Fruit fly (Drosophila melanogaster) whole organism, embryonic: ENCODE measurements around the gene Gpo3.

ENCODE experiments used
- Atf-2 ChIP-seq: fragments of 200-800 bp; sonication (Bioruptor generic); optimal IDR thresholded peaks from 2 replicates; lab custom pipeline; 2016; ENCODE audit warnings: missing biosample characterization, missing genetic modification characterization
- B-H1 ChIP-seq: fragments of 200-800 bp; sonication (Bioruptor generic); IDR thresholded peaks from 3 replicates; pipeline ENCODE4 v1.3.6; 2022; ENCODE audit warnings: missing biosample characterization, missing genetic modification characterization
- CG10543 ChIP-seq: fragments of 200-800 bp; sonication (Bioruptor generic); optimal IDR thresholded peaks from 3 replicates; lab custom pipeline; 2017; ENCODE audit warnings: missing biosample characterization, mild to moderate bottlenecking, missing genetic modification characterization, moderate library complexity
- CG10565 ChIP-seq: fragments of 200-800 bp; sonication (Bioruptor generic); optimal IDR thresholded peaks from 3 replicates; lab custom pipeline; 2016; ENCODE audit warnings: missing biosample characterization, mild to moderate bottlenecking, missing genetic modification characterization
- CG10654 ChIP-seq: fragments of 200-800 bp; sonication (Bioruptor generic); optimal IDR thresholded peaks from 2 replicates; lab custom pipeline; 2016; ENCODE audit warnings: missing biosample characterization, missing genetic modification characterization
- CG11560 ChIP-seq: fragments of 200-800 bp; sonication (Bioruptor generic); IDR thresholded peaks from 3 replicates; pipeline ENCODE4 v1.3.6; 2022; ENCODE audit warnings: missing biosample characterization, missing genetic modification characterization
- CG12219 ChIP-seq: fragments of 200-800 bp; sonication (Bioruptor generic); optimal IDR thresholded peaks from 3 replicates; lab custom pipeline; 2018; ENCODE audit warnings: missing biosample characterization, mild to moderate bottlenecking, missing genetic modification characterization
- CG12236 ChIP-seq: fragments of 200-800 bp; sonication (Bioruptor generic); optimal IDR thresholded peaks from 2 replicates; lab custom pipeline; 2016; ENCODE audit warnings: missing biosample characterization, missing genetic modification characterization
- CG12744 ChIP-seq: fragments of 200-800 bp; sonication (Bioruptor generic); optimal IDR thresholded peaks from 2 replicates; lab custom pipeline; 2016; ENCODE audit warnings: missing biosample characterization, missing genetic modification characterization
- CG13296 ChIP-seq: fragments of 200-800 bp; sonication (Bioruptor generic); optimal IDR thresholded peaks from 3 replicates; lab custom pipeline; 2018; ENCODE audit warnings: missing biosample characterization, mild to moderate bottlenecking, missing genetic modification characterization
- CG15269 ChIP-seq: fragments of 200-800 bp; sonication (Bioruptor generic); optimal IDR thresholded peaks from 2 replicates; lab custom pipeline; 2018; ENCODE audit warnings: missing biosample characterization, mild to moderate bottlenecking, missing genetic modification characterization, moderate library complexity
- CG1647 ChIP-seq: fragments of 200-800 bp; sonication (Bioruptor generic); optimal IDR thresholded peaks from 3 replicates; lab custom pipeline; 2016; ENCODE audit warnings: missing biosample characterization, missing genetic modification characterization
- CG18011 ChIP-seq: fragments of 200-800 bp; sonication (Bioruptor generic); optimal IDR thresholded peaks from 2 replicates; lab custom pipeline; 2017; ENCODE audit warnings: missing biosample characterization, missing genetic modification characterization, mild to moderate bottlenecking, moderate library complexity, missing genotype
- CG18599 ChIP-seq: fragments of 200-800 bp; sonication (Bioruptor generic); optimal IDR thresholded peaks from 3 replicates; lab custom pipeline; 2017; ENCODE audit warnings: missing biosample characterization, missing genetic modification characterization, mild to moderate bottlenecking, moderate library complexity, missing genetic modification reagents
- CG2199 ChIP-seq: fragments of 200-800 bp; sonication (Bioruptor generic); IDR thresholded peaks from 3 replicates; pipeline ENCODE4 v1.3.6; 2022; ENCODE audit warnings: missing biosample characterization, missing genetic modification characterization
- CG2678 ChIP-seq: fragments of 200-800 bp; sonication (Bioruptor generic); optimal IDR thresholded peaks from 3 replicates; lab custom pipeline; 2019; ENCODE audit warnings: missing biosample characterization, mild to moderate bottlenecking, missing genetic modification characterization, moderate library complexity
- CG34224 ChIP-seq: fragments of 200-800 bp; sonication (Bioruptor generic); IDR thresholded peaks from 3 replicates; pipeline ENCODE4 v1.3.6; 2022; ENCODE audit warnings: missing biosample characterization, missing genetic modification characterization; ENCODE audit not compliant: partially characterized antibody
- CG4424 ChIP-seq: fragments of 200-800 bp; sonication (Bioruptor generic); optimal IDR thresholded peaks from 3 replicates; lab custom pipeline; 2016; ENCODE audit warnings: missing biosample characterization, missing genetic modification characterization
- CG5180 ChIP-seq: fragments of 200-800 bp; sonication (Bioruptor generic); optimal IDR thresholded peaks from 3 replicates; lab custom pipeline; 2017; ENCODE audit warnings: missing biosample characterization, missing genetic modification characterization, mild to moderate bottlenecking, moderate library complexity, missing genetic modification reagents
- CG6683 ChIP-seq: fragments of 200-800 bp; sonication (Bioruptor generic); optimal IDR thresholded peaks from 2 replicates; lab custom pipeline; 2017; ENCODE audit warnings: missing biosample characterization, mild to moderate bottlenecking, missing genetic modification characterization, missing genetic modification reagents
- CG8281 ChIP-seq: fragments of 200-800 bp; sonication (Bioruptor generic); optimal IDR thresholded peaks from 2 replicates; lab custom pipeline; 2018; ENCODE audit warnings: missing biosample characterization, mild to moderate bottlenecking, missing genetic modification characterization, moderate library complexity
- CG8388 ChIP-seq: fragments of 200-800 bp; sonication (Bioruptor generic); optimal IDR thresholded peaks from 2 replicates; lab custom pipeline; 2019; ENCODE audit warnings: missing biosample characterization, mild to moderate bottlenecking, missing genetic modification characterization, moderate library complexity
- CG9609 ChIP-seq: fragments of 200-800 bp; sonication (Bioruptor generic); optimal IDR thresholded peaks from 3 replicates; lab custom pipeline; 2016; ENCODE audit warnings: missing biosample characterization, missing genetic modification characterization
- Doc3 ChIP-seq: fragments of 200-800 bp; sonication (Bioruptor generic); IDR thresholded peaks from 3 replicates; pipeline ENCODE4 v1.3.6; 2022; ENCODE audit warnings: missing biosample characterization, missing genetic modification characterization; ENCODE audit not compliant: partially characterized antibody
- E2f1 ChIP-seq: fragments of 200-800 bp; sonication (Bioruptor generic); IDR thresholded peaks from 2 replicates; pipeline ENCODE4 v1.3.6; 2022; ENCODE audit warnings: missing biosample characterization, missing genetic modification characterization
- Ets97D ChIP-seq: fragments of 200-800 bp; sonication (Bioruptor generic); optimal IDR thresholded peaks from 3 replicates; lab custom pipeline; 2016; ENCODE audit warnings: missing biosample characterization, missing genetic modification characterization
- Hmx ChIP-seq: fragments of 200-800 bp; sonication (Bioruptor generic); optimal IDR thresholded peaks from 2 replicates; lab custom pipeline; 2016; ENCODE audit warnings: missing biosample characterization, missing genetic modification characterization
- Hr3 ChIP-seq: fragments of 200-800 bp; sonication (Bioruptor generic); optimal IDR thresholded peaks from 3 replicates; lab custom pipeline; 2016; ENCODE audit warnings: missing biosample characterization, missing genetic modification characterization
- Hr78 ChIP-seq, 2 experiments: fragments of 200-800 bp in 1 of 2; fragments of >200 bp in 1 of 2; sonication (Bioruptor generic) in 1 of 2; optimal IDR thresholded peaks; 2 replicates each; lab custom pipeline; 2017 to 2019; ENCODE audit warnings: missing biosample characterization in 2 of 2, missing genetic modification characterization in 2 of 2, mild to moderate bottlenecking in 1 of 2, moderate library complexity in 1 of 2
- Lhr ChIP-seq: fragments of 200-800 bp; sonication (Bioruptor generic); optimal IDR thresholded peaks from 3 replicates; lab custom pipeline; 2017; ENCODE audit warnings: mild to moderate bottlenecking, missing biosample characterization, missing genetic modification reagents, missing genetic modification characterization
- MESR4 ChIP-seq: fragments of 200-800 bp; sonication (Bioruptor generic); optimal IDR thresholded peaks from 2 replicates; lab custom pipeline; 2018; ENCODE audit warnings: missing biosample characterization, mild to moderate bottlenecking, missing genetic modification characterization, moderate library complexity
- Mad ChIP-seq: fragments of 200-800 bp; sonication (Bioruptor generic); optimal IDR thresholded peaks from 2 replicates; lab custom pipeline; 2016; ENCODE audit warnings: missing biosample characterization, missing genetic modification characterization
- Med ChIP-seq: fragments of 200-800 bp; sonication (Bioruptor generic); peaks from one replicate; lab custom pipeline; 2016; ENCODE audit warnings: missing biosample characterization, missing genetic modification characterization, mild to moderate bottlenecking, inconsistent platforms, moderate library complexity
- Oaz ChIP-seq: fragments of 200-800 bp; sonication (Bioruptor generic); IDR thresholded peaks from 2 replicates; pipeline ENCODE4 v1.3.6; 2022; ENCODE audit warnings: missing biosample characterization, missing genetic modification characterization
- Trl ChIP-seq, 3 experiments: fragments of >200 bp in 2 of 3; fragments of 200-800 bp in 1 of 3; sonication (Bioruptor generic) in 1 of 3; optimal IDR thresholded peaks; 2 replicates in 1 of 3; 3 replicates in 2 of 3; lab custom pipeline; 2016 to 2017; ENCODE audit warnings: missing biosample characterization in 1 of 3, missing genetic modification characterization in 1 of 3
- bsh ChIP-seq, 2 experiments: fragments of 200-800 bp; sonication (Bioruptor generic); optimal IDR thresholded peaks; 2 replicates each; lab custom pipeline; 2017 to 2018; ENCODE audit warnings: mild to moderate bottlenecking in 2 of 2, missing biosample characterization in 2 of 2, missing genetic modification characterization in 2 of 2, moderate library complexity in 1 of 2
- cato ChIP-seq: fragments of 200-800 bp; sonication (Bioruptor generic); optimal IDR thresholded peaks from 2 replicates; lab custom pipeline; 2016; ENCODE audit warnings: missing biosample characterization, missing genetic modification characterization, borderline replicate concordance
- cg ChIP-seq: fragments of 200-800 bp; sonication (Bioruptor generic); optimal IDR thresholded peaks from 3 replicates; lab custom pipeline; 2019; ENCODE audit warnings: missing biosample characterization, mild to moderate bottlenecking, missing genetic modification characterization, moderate library complexity
- chn ChIP-seq: fragments of 200-800 bp; sonication (Bioruptor generic); optimal IDR thresholded peaks from 2 replicates; lab custom pipeline; 2016; ENCODE audit warnings: missing biosample characterization, missing genetic modification characterization
- crp ChIP-seq, 2 experiments: fragments of 200-800 bp; sonication (Bioruptor generic); optimal IDR thresholded peaks; 2 replicates in 1 of 2; 3 replicates in 1 of 2; lab custom pipeline; 2017; ENCODE audit warnings: missing biosample characterization in 2 of 2, missing genetic modification characterization in 2 of 2, mild to moderate bottlenecking in 1 of 2, moderate library complexity in 1 of 2
- ham ChIP-seq: fragments of 200-800 bp; sonication (Bioruptor generic); IDR thresholded peaks from 2 replicates; pipeline ENCODE4 v1.3.6; 2022; ENCODE audit warnings: missing biosample characterization, missing genetic modification characterization
- hkb ChIP-seq, 2 experiments: fragments of 200-800 bp in 1 of 2; fragments of >200 bp in 1 of 2; sonication (Bioruptor generic) in 1 of 2; IDR thresholded peaks in 1 of 2; optimal IDR thresholded peaks in 1 of 2; 2 replicates each; pipeline versions ENCODE4 v1.3.6 to Lab custom; 2017 to 2022; ENCODE audit warnings: missing biosample characterization in 1 of 2, missing genetic modification characterization in 1 of 2
- lmd ChIP-seq: fragments of 200-800 bp; sonication (Bioruptor generic); IDR thresholded peaks from 2 replicates; pipeline ENCODE4 v1.3.6; 2022; ENCODE audit warnings: missing biosample characterization, missing genetic modification characterization
- pita ChIP-seq: fragments of 200-800 bp; sonication (Bioruptor generic); optimal IDR thresholded peaks from 2 replicates; lab custom pipeline; 2017; ENCODE audit warnings: missing biosample characterization, mild to moderate bottlenecking, missing genetic modification characterization
- rib ChIP-seq: fragments of 200-800 bp; sonication (Bioruptor generic); IDR thresholded peaks from 2 replicates; pipeline ENCODE4 v1.3.6; 2022; ENCODE audit warnings: missing biosample characterization, missing genetic modification characterization
- vvl ChIP-seq: fragments of 200-800 bp; sonication (Bioruptor generic); IDR thresholded peaks from 2 replicates; pipeline ENCODE4 v1.3.6; 2022; ENCODE audit warnings: missing biosample characterization, missing genetic modification characterization
- zen2 ChIP-seq: fragments of 200-800 bp; sonication (Bioruptor generic); IDR thresholded peaks from 3 replicates; pipeline ENCODE4 v1.3.6; 2022; ENCODE audit warnings: missing biosample characterization, missing genetic modification characterization; ENCODE audit not compliant: partially characterized antibody

The Gpo3 gene

DNA sequence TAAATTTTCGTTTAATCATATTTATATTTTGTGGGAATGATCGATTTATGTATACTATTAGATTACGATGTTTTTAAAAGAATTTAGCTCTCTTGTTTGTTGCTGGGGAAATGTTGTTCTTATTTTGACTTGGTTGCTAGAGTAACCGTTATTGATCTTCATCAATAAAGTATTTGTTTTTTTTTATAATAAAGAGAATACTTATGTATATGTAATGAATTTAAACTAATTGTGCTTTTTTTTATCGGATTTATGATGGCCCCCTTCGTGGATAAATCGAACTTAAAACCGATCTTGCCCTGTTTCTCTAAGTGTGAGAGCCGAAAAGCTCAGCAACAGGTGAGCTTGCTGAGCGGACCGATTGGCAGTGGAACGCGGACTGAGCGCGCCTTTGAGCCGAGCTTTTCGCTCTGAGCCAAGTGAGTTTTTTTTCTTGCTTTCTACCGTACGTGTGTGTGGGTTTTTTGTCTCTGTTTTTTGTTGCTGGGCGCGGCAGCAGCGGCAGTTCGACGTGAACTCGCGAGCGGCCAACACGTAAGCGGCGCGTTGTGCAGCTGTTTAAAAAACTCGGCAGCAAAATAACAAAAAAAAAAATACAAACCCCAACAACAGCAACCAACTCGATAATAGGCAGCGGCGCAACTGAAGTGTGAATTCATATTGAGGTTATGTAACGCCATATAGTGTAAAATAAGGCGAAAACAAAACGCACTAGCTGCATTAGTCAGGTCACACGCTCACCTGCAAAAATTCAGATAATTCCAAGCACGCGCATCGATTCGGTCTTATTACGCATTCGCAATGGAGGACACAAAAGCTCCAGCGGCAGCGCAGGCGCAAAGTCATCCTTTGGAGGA, 42.8 kb upstream of the Gpo3 start, which contains the start of gene CG18507 (continued):
- TF ChIP-seq Trl (optimal IDR thresholded peaks at IDR 0.05; lab: Kevin White, UChicago) (peak; percentile 29 to 36), Trl (GFP tag; optimal IDR thresholded peaks at IDR 0.05; lab: Kevin White, UChicago) (no peak), CG12236 (GFP tag; lab: Kevin White, UChicago) (no peak), hkb (optimal IDR thresholded peaks at IDR 0.05; lab: Kevin White, UChicago) (no peak), hkb (GFP tag; IDR thresholded peaks at IDR 0.05; lab: Robert Waterston, UW) (no peak), CG12219 (GFP tag; lab: Kevin White, UChicago) (no peak), Mad (GFP tag; lab: Kevin White, UChicago) (no peak), CG2678 (tag; lab: Kevin White, UChicago) (peak; percentile 42), Oaz (GFP tag; lab: Robert Waterston, UW) (no peak), ham (no peak), E2f1 (GFP tag; lab: Robert Waterston, UW) (no peak), CG10654 (GFP tag; lab: Kevin White, UChicago) (no peak), CG4424 (GFP tag; lab: Kevin White, UChicago) (no peak), CG8388 (GFP tag; lab: Kevin White, UChicago) (no peak), CG34224 (no peak), Atf-2 (GFP tag; lab: Kevin White, UChicago) (no peak), CG13296 (GFP tag; lab: Kevin White, UChicago) (no peak), CG11560 (no peak), Med (GFP tag; lab: Kevin White, UChicago) (peak; percentile 79), CG12744 (GFP tag; lab: Kevin White, UChicago) (no peak), CG5180 (no peak), Hr3 (GFP tag; lab: Kevin White, UChicago) (no peak), pita (GFP tag; lab: Kevin White, UChicago) (no peak), cg (GFP tag; lab: Kevin White, UChicago) (peak; percentile 25), CG15269 (tag; lab: Kevin White, UChicago) (no peak), zen2 (GFP tag; lab: Robert Waterston, UW) (no peak), vvl (no peak; the same call in 1 of the 2 replicates), Lhr (GFP tag; lab: Kevin White, UChicago) (no peak), CG10565 (no peak), CG10543 (GFP tag; lab: Kevin White, UChicago) (no peak), Hmx (GFP tag; lab: Kevin White, UChicago) (no peak), cato (GFP tag; lab: Kevin White, UChicago) (no peak), CG8281 (tag; lab: Kevin White, UChicago) (no peak), MESR4 (GFP tag; lab: Kevin White, UChicago) (no peak), chn (GFP tag; lab: Kevin White, UChicago) (no peak), B-H1 (GFP tag; lab: Robert Waterston, UW) (no peak), Doc3 (GFP tag; lab: Robert Waterston, UW) (no peak), CG6683 (no peak), Ets97D (GFP tag; lab: Kevin White, UChicago) (no peak), CG2199 (GFP tag; lab: Robert Waterston, UW) (no peak), crp (GFP tag; optimal IDR thresholded peaks at IDR 0.05; lab: Kevin White, UChicago) (no peak), Hr78 (GFP tag; optimal IDR thresholded peaks at IDR 0.05; lab: Kevin White, UChicago) (no peak), rib (GFP tag; lab: Robert Waterston, UW) (no peak), lmd (peak; percentile 39; the same call in 1 of the 2 replicates), CG18599 (no peak), bsh (GFP tag; optimal IDR thresholded peaks at IDR 0.05; lab: Kevin White, UChicago) (peak in 1 of 2 experiments; percentile 7), CG1647 (GFP tag; lab: Kevin White, UChicago) (no peak), CG9609 (GFP tag; lab: Kevin White, UChicago) (no peak), CG18011 (GFP tag; lab: Kevin White, UChicago) (no peak)
